Fruit fly (Drosophila melanogaster): Measurements from ENCODE around the gene bowl.

- TF ChIP-seq cnc (optimal IDR thresholded peaks at IDR 0.05) = no peak
- no peak for TF ChIP-seq CG5204 (GFP tag; optimal IDR thresholded peaks at IDR 0.05)
- TF ChIP-seq CG14711 (tag; optimal IDR thresholded peaks at IDR 0.05) = peak; percentile 13
These were observed 32.1 kb downstream of the bowl start, which contains the start of gene Reph for dm6 chr2L:3803466-3804143.
